Worm (Caenorhabditis elegans) whole organism, L3 larva: ENCODE results near the gene R12H7.4.

Source experiments
- R02D3.7 ChIP-seq: fragments of 150-350 bp; optimal IDR thresholded peaks from 2 replicates; lab custom pipeline; 2014; ENCODE audit warnings: missing biosample characterization, missing genetic modification characterization
- ama-1 ChIP-seq: fragments of 150-350 bp; optimal IDR thresholded peaks from 2 replicates; lab custom pipeline; 2018
- egl-5 ChIP-seq: fragments of 150-350 bp; optimal IDR thresholded peaks from 2 replicates; lab custom pipeline; 2017; ENCODE audit warnings: missing biosample characterization, missing genetic modification reagents, missing genetic modification characterization, inconsistent platforms
- elt-1 ChIP-seq: fragments of 150-350 bp; optimal IDR thresholded peaks from 2 replicates; lab custom pipeline; 2014; ENCODE audit warnings: missing biosample characterization, missing genetic modification characterization
- fos-1 ChIP-seq: fragments of 150-350 bp; optimal IDR thresholded peaks from 2 replicates; lab custom pipeline; 2014; ENCODE audit warnings: missing biosample characterization, missing genetic modification characterization
- lin-15B ChIP-seq: fragments of 150-350 bp; optimal IDR thresholded peaks from 2 replicates; lab custom pipeline; 2014; ENCODE audit warnings: missing biosample characterization, missing genetic modification characterization
- nhr-237 ChIP-seq: fragments of 150-350 bp; optimal IDR thresholded peaks from 2 replicates; lab custom pipeline; 2014; ENCODE audit warnings: missing biosample characterization, missing genetic modification characterization
- nhr-28 ChIP-seq: fragments of 150-350 bp; optimal IDR thresholded peaks from 2 replicates; lab custom pipeline; 2014; ENCODE audit warnings: missing biosample characterization, missing genetic modification characterization
- nhr-67 ChIP-seq: fragments of 150-350 bp; optimal IDR thresholded peaks from 2 replicates; lab custom pipeline; 2014; ENCODE audit warnings: missing biosample characterization, missing genetic modification characterization
- snpc-4 ChIP-seq: fragments of 150-350 bp; optimal IDR thresholded peaks from 2 replicates; lab custom pipeline; 2014; ENCODE audit warnings: missing biosample characterization, missing genetic modification characterization

DNA sequence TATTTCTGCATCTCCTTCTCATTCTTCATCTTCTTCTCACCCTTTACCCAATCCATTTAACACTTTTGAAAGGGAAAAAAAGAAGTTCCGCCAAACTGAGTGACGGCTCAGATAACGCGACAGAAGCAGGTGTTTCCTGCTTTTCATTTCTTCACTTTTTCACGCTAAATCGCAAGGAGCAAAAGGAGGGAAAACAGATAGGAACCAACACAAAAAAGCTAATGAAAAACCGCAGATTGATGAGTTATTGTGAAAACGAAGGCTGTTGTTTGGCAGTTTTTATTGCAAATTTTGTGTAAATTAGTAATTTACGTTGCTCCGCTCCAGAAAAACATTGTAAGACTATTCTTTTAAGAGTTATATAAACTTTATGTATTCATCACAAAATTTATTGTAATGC is 16.6 kb upstream of the R12H7.4 start:
- no peak for TF ChIP-seq nhr-237
- TF ChIP-seq fos-1 (tag; lab: Kevin White, UChicago) = no peak
- TF ChIP-seq nhr-67 (tag; lab: Kevin White, UChicago) = no peak
- no peak for TF ChIP-seq R02D3.7 (tag; lab: Kevin White, UChicago)
- no peak for TF ChIP-seq nhr-28 (tag; lab: Kevin White, UChicago)
- peak; percentile 69 for TF ChIP-seq egl-5 (tag; lab: Kevin White, UChicago)
- TF ChIP-seq snpc-4 (tag; lab: Kevin White, UChicago) = no peak
- no peak for TF ChIP-seq elt-1 (tag; lab: Kevin White, UChicago)
- TF ChIP-seq ama-1 = no peak
- no peak for TF ChIP-seq lin-15B (tag; lab: Kevin White, UChicago)
